Worm (Caenorhabditis elegans) whole organism, L1 larva: Measurements from ENCODE around the gene F43B10.1.

Experiments
- F16B12.6 ChIP-seq: fragments of 150-350 bp; optimal IDR thresholded peaks from 2 replicates; lab custom pipeline; 2014; ENCODE audit warnings: missing biosample characterization, missing genetic modification characterization
- Y116A8C.19 ChIP-seq: sonication (generic microtip); optimal IDR thresholded peaks from 2 replicates; lab custom pipeline; 2016; ENCODE audit warnings: missing compliant biosample characterization, missing genetic modification characterization, borderline replicate concordance
- aly-2 ChIP-seq: fragments of 150-350 bp; optimal IDR thresholded peaks from 2 replicates; lab custom pipeline; 2014; ENCODE audit warnings: missing biosample characterization, missing genetic modification characterization
- ceh-63 ChIP-seq: fragments of 200-800 bp; sonication (Bioruptor generic); optimal IDR thresholded peaks from 2 replicates; lab custom pipeline; 2018; ENCODE audit warnings: mild to moderate bottlenecking, missing genetic modification characterization, missing compliant biosample characterization
- efl-3 ChIP-seq: fragments of 200-800 bp; sonication (Bioruptor generic); optimal IDR thresholded peaks from 2 replicates; lab custom pipeline; 2018; ENCODE audit warnings: mild to moderate bottlenecking, missing genetic modification characterization, missing compliant biosample characterization
- elt-2 ChIP-seq: sonication (generic microtip); optimal IDR thresholded peaks from 2 replicates; lab custom pipeline; 2016; ENCODE audit warnings: missing genetic modification characterization, mild to moderate bottlenecking, inconsistent platforms, missing compliant biosample characterization, missing genetic modification reagents
- fkh-10 ChIP-seq: sonication (generic microtip); optimal IDR thresholded peaks from 2 replicates; lab custom pipeline; 2017; ENCODE audit warnings: missing biosample characterization, missing genetic modification reagents, missing genetic modification characterization
- fkh-4 ChIP-seq: sonication (generic microtip); optimal IDR thresholded peaks from 2 replicates; lab custom pipeline; 2016; ENCODE audit warnings: missing compliant biosample characterization, missing genetic modification characterization, borderline replicate concordance
- hlh-17 ChIP-seq: fragments of 200-800 bp; sonication (Bioruptor generic); optimal IDR thresholded peaks from 2 replicates; lab custom pipeline; 2018; ENCODE audit warnings: missing genetic modification characterization, mild to moderate bottlenecking, missing compliant biosample characterization, moderate library complexity, borderline replicate concordance
- lin-14 ChIP-seq: fragments of 200-800 bp; sonication (Bioruptor generic); optimal IDR thresholded peaks from 2 replicates; lab custom pipeline; 2018; ENCODE audit warnings: mild to moderate bottlenecking, missing genetic modification characterization, moderate library complexity, missing compliant biosample characterization
- lin-39 ChIP-seq: fragments of 150-350 bp; optimal IDR thresholded peaks from 2 replicates; lab custom pipeline; 2014; ENCODE audit warnings: missing biosample characterization, missing genetic modification reagents, missing genetic modification characterization
- nhr-19 ChIP-seq: fragments of 200-800 bp; sonication (Bioruptor generic); conservative IDR thresholded peaks from 2 replicates; pipeline ENCODE4 v1.3.6; 2022; ENCODE audit warnings: missing genetic modification characterization, missing compliant biosample characterization
- nhr-28 ChIP-seq: fragments of 150-350 bp; optimal IDR thresholded peaks from 2 replicates; lab custom pipeline; 2014; ENCODE audit warnings: missing biosample characterization, missing genetic modification characterization
- nhr-84 ChIP-seq: sonication (generic microtip); optimal IDR thresholded peaks from 2 replicates; lab custom pipeline; 2017; ENCODE audit warnings: missing biosample characterization, missing genetic modification characterization
- pqm-1 ChIP-seq: sonication (generic microtip); optimal IDR thresholded peaks from 3 replicates; lab custom pipeline; 2017; ENCODE audit warnings: missing biosample characterization, missing genetic modification characterization

Gene F43B10.1

DNA sequence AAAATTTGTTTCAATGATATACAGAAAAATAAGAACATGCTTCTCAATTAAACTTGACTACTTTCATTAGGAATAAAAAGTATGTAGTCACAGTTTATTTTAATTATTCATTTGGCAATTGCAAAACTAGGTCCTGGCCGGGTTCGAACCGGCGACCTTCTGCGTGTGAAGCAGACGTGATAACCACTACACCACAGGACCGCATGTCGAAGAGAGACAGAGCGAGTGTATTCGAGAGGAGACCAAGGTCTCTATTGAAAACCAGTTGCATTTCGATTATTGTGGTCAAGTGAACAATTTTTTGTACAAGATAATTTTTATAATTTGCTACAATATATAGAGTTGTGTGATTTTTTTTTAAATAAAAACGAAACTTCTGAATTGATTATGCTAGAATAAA is 71.8 kb downstream of the F43B10.1 start (continued):
- TF ChIP-seq Y116A8C.19 (tag; lab: Kevin White, UChicago) (no peak), elt-2 (tag; lab: Kevin White, UChicago) (no peak), fkh-4 (tag; lab: Kevin White, UChicago) (no peak), pqm-1 (tag; lab: Kevin White, UChicago) (no peak), nhr-19 (peak; percentile 67), aly-2 (tag; lab: Kevin White, UChicago) (peak; percentile 17), hlh-17 (GFP tag; lab: Kevin White, UChicago) (no peak), nhr-84 (no peak), F16B12.6 (tag; lab: Kevin White, UChicago) (no peak), nhr-28 (tag; lab: Kevin White, UChicago) (no peak), efl-3 (GFP tag; lab: Kevin White, UChicago) (no peak)

DNA sequence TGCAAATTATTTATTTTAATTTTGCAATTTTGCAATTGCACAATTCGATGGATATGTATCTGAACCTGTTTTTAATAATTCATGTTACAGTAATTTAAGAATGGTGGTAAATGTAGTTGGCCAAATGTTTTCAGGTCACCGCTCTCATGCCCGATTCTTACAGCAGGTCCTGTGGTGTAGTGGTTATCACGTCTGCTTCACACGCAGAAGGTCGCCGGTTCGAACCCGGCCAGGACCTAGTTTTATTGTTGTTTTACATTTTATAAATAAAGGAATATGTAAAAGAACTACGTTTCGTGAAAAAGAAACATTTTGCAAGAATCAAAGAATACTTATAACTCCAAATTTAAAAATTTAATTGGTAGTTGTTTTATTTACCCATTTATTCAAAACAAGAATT is 72.4 kb downstream of the F43B10.1 start:
- TF ChIP-seq lin-14 (no peak), ceh-63 (GFP tag; lab: Kevin White, UChicago) (no peak), hlh-17 (GFP tag; lab: Kevin White, UChicago) (no peak)

DNA sequence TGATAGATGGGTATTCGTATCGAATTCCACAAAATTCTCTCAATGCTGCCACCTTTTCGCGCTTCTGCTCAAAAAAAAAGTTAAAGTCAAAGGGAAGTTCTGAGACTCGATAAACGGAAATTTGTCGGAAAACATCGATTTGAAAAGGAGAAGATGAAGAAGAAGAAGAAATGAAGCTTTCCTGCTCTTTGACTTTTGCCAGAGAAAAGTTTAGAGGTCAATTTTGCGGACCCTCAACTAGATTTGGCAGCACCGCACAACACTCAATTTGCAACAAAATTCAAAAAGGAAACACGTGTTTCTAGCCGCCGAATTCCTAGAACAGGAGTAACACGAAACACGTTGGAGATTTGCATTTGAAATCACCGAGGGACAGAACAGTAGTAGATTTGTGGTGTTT is 74.5 kb downstream of the F43B10.1 start:
- TF ChIP-seq lin-39 (tag; lab: Kevin White, UChicago) (no peak), lin-14 (peak; percentile 1), fkh-10 (peak; percentile 97)
